Worm (Caenorhabditis elegans) whole organism, dauer: ENCODE results near the gene T25B9.4.

Experiments
- unc-62 ChIP-seq: sonication (generic microtip); optimal IDR thresholded peaks from 2 replicates; lab custom pipeline; 2017; ENCODE audit warnings: missing biosample characterization, missing genetic modification reagents, missing genetic modification characterization

The T25B9.4 gene

DNA sequence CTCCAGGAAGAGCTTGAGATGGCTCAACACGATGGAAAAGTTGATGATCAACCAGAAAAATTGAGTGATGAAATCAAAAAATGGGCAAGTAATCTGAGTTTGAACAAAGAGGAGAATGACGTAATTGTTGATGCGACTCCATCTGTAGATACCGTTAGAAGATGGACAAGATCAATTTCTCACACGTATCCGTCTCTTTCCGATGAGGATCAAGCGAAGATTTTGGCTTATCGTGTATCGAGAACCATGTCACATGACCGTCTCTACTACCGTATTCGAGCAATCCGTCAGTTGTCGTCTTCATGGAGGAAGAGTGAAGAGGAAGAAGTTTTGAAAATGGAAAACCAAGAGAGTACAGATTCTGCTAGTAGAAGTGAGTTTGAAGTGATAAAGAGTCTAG is 39.4 kb downstream of the T25B9.4 start:
- no peak for TF ChIP-seq unc-62 (GFP tag; lab: Kevin White, UChicago)

DNA sequence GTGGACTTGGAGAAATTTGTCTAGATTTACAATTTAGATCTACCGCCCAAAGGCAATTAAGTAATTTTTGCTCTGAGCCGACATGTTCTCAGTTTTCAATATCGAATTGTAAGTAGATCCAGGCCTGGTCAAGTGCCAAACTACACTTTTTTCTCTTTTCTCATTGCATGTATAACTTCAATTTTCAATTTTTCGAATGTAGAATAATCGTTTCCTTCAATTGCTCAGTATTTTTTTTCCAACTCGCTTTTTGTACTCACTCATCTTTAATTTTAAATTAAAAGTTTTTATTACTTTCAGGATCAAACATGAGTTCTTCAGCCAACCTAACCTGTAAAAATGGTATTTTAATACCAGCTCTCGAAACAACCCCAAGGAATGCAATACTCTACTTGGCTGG is 41.2 kb downstream of the T25B9.4 start, which contains the start of gene ncx-3:
TSS of gene ncx-3 (plus strand) at position 301 of the 400 bp plus-strand sequence.
- no peak for TF ChIP-seq unc-62 (GFP tag; lab: Kevin White, UChicago)

DNA sequence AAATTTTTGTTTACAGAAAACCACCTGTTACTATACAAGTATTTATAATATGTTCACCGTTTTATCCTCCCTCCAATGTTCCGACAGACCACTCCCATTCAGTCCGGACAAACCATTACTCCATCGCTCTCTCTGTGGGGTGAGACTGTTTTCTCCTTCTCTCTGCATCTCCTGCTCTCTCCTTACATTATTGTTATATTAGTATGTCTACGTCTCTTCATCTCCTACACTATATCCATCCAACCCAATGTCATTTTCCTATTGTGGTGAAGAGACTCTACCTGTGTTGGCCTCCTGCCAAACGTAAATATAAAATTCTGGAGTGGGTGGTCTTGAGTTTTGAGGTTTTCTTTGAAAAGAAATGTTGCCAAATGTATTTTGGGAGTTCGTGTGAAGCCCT is 42.9 kb downstream of the T25B9.4 start:
- no peak for TF ChIP-seq unc-62 (GFP tag; lab: Kevin White, UChicago)

DNA sequence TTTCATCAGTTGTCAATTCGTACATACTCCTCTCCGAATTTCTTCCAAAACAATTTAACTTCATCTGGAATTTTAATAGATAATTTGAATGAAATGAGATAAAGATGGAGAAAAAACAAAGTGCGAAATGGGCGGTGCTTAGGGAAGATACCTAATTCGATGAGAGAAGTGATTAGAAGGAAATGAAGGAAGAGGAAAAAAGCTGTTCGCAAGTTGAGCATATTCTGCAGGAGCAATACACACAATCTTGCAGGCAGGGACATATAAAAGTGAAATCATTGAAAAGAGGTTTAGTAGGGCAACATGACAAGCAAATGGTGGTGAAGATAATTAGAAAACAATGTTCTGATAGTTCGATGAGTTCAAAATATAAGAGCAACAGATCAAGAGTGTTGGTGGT is 45.8 kb downstream of the T25B9.4 start, which contains the start of gene glb-21:
TSS of gene glb-21 (minus strand) at position 66 of the 400 bp plus-strand sequence.
- no peak for TF ChIP-seq unc-62 (GFP tag; lab: Kevin White, UChicago)

DNA sequence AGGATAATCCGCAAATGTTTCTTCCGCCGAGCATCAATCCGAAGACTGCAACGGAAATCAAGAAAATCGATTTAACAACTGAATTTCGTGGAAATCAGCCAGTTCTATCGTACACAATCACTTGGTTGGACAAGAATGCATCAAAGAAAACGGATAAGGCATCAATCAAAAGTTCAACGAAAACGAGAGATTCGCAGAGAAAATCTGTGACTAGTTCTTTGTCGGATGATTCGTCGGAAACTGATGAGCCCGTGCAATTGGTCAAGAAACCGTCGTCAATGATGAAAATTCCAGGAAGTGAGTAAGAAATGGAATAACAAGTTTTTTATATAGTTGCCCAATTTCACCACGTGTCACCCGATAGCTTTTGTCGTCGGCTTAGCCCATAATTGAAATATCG is 51.4 kb downstream of the T25B9.4 start, which contains the start of gene R102.6:
TSS of gene R102.6 (minus strand) at position 101 of the 400 bp plus-strand sequence.
- TF ChIP-seq unc-62 (GFP tag; lab: Kevin White, UChicago) = no peak
